Worm (Caenorhabditis elegans): ENCODE data around the gene aass-1.
A peak's percentile ranks its signal among the peaks of the same experiment; 100 is the strongest.

Gene aass-1

ce11 chrIV:288027-288426 is 43.1 kb downstream of the aass-1 start, which contains the start of gene T21D12.14:
T21D12.14 (minus strand) TSS chrIV:288127.
- TF ChIP-seq ceh-28 (tag; optimal IDR thresholded peaks at IDR 0.05) (no peak), unc-62 (GFP tag; optimal IDR thresholded peaks at IDR 0.05 in 1 of 2) (peak in 1 of 2 experiments; percentile 89), unc-62 (tag; optimal IDR thresholded peaks at IDR 0.05) (no peak), nhr-42 (GFP tag; IDR thresholded peaks at IDR 0.05) (no peak), lin-39 (tag; optimal IDR thresholded peaks at IDR 0.05) (no peak), T26A8.4 (GFP tag; IDR thresholded peaks at IDR 0.05) (no peak), pqm-1 (tag; optimal IDR thresholded peaks at IDR 0.05) (no peak), daf-19 (GFP tag; conservative IDR thresholded peaks at IDR 0.05) (no peak), nhr-48 (tag; optimal IDR thresholded peaks at IDR 0.05) (no peak), F10B5.3 (tag; optimal IDR thresholded peaks at IDR 0.05) (no peak), arid-1 (GFP tag; conservative IDR thresholded peaks at IDR 0.05) (no peak), F26F4.8 (GFP tag; conservative IDR thresholded peaks at IDR 0.05) (no peak), tra-1 (GFP tag; IDR thresholded peaks at IDR 0.05) (no peak), hlh-30 (tag; optimal IDR thresholded peaks at IDR 0.05; ENCODE audit: insufficient read depth) (peak; percentile 22)

- TF ChIP-seq unc-62 (GFP tag; optimal IDR thresholded peaks at IDR 0.05 in 1 of 2), result peak in 1 of 2 experiments; percentile 89
- TF ChIP-seq unc-62 (tag; optimal IDR thresholded peaks at IDR 0.05), result no peak
- no peak for TF ChIP-seq nhr-25 (tag; optimal IDR thresholded peaks at IDR 0.05; ENCODE audit: borderline replicate concordance, insufficient read depth)
These were observed 45.4 kb downstream of the aass-1 start for ce11 chrIV:290387-290786.

DNA sequence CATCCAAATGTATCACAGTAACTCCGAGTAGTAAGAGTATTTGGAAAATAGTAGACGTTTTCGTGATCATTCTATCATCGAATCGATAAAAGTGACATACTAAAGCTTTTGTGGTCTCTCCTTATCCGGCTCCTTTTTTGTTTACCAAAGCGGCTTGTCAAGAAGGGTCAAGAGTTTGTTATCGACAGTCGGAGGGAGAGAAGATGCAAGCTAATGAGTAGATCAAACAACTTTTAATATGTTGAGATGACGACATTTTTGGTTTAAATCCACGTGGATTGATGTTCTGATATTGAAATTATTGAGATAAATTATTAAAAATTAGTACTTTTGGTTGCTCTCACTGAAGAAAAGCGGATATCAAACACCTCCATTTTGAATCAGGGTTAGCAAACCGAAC is 46.4 kb downstream of the aass-1 start, which contains the start of gene T21D12.7:
Gene T21D12.7, minus strand, starts transcription at position 101 of the 400 bp plus-strand sequence.
- no peak for TF ChIP-seq ces-1 (GFP tag; optimal IDR thresholded peaks at IDR 0.05)
- no peak for TF ChIP-seq daf-8 (GFP tag; IDR thresholded peaks at IDR 0.05)
- TF ChIP-seq mdt-29 (GFP tag; IDR thresholded peaks at IDR 0.05), result no peak
- no peak for TF ChIP-seq nhr-6 (tag; optimal IDR thresholded peaks at IDR 0.05)
- no peak for TF ChIP-seq snpc-4 (tag; optimal IDR thresholded peaks at IDR 0.05)
- no peak for TF ChIP-seq daf-16 (GFP tag; optimal IDR thresholded peaks at IDR 0.05)
- no peak for TF ChIP-seq daf-16 (tag; optimal IDR thresholded peaks at IDR 0.05)

ce11 chrIV:291851-292367 is 47.0 kb downstream of the aass-1 start:
- peak; percentile 57 for TF ChIP-seq spr-1 (tag; optimal IDR thresholded peaks at IDR 0.05)
- no peak for TF ChIP-seq dmd-8 (GFP tag; IDR thresholded peaks at IDR 0.05)
- 0 out of 2 replicates have a peak, but pooled peaks have one; percentile 37 for TF ChIP-seq nhr-42 (GFP tag; IDR thresholded peaks at IDR 0.05)
- peak; percentile 7 to 46 for TF ChIP-seq unc-62 (GFP tag; optimal IDR thresholded peaks at IDR 0.05 in 1 of 2)
- no peak for TF ChIP-seq unc-62 (tag; optimal IDR thresholded peaks at IDR 0.05)
- no peak for TF ChIP-seq egl-27 (tag; optimal IDR thresholded peaks at IDR 0.05)
- TF ChIP-seq hlh-11 (tag; optimal IDR thresholded peaks at IDR 0.05), result peak; percentile 84
- peak; percentile 60 for TF ChIP-seq mxl-3 (GFP tag; optimal IDR thresholded peaks at IDR 0.05)
- TF ChIP-seq dmd-6 (GFP tag; IDR thresholded peaks at IDR 0.05), result peak; percentile 74
- TF ChIP-seq ceh-20 (GFP tag; IDR thresholded peaks at IDR 0.05), result no peak
- peak; percentile 91 for TF ChIP-seq dve-1 (tag; optimal IDR thresholded peaks at IDR 0.05; ENCODE audit: insufficient read depth)
- peak; percentile 96 for TF ChIP-seq nhr-28 (tag; optimal IDR thresholded peaks at IDR 0.05)
- peak in 1 of 2 experiments; percentile 28 for TF ChIP-seq hif-1 (tag; optimal IDR thresholded peaks at IDR 0.05)
- TF ChIP-seq fos-1 (tag; optimal IDR thresholded peaks at IDR 0.05), result peak; percentile 83
- TF ChIP-seq jun-1 (tag; optimal IDR thresholded peaks at IDR 0.05), result peak; percentile 36
- TF ChIP-seq gei-8 (GFP tag; optimal IDR thresholded peaks at IDR 0.05), result peak; percentile 50
- TF ChIP-seq lir-3 (tag; optimal IDR thresholded peaks at IDR 0.05), result no peak
- peak; percentile 34 for TF ChIP-seq nhr-6 (tag; optimal IDR thresholded peaks at IDR 0.05)
- no peak for TF ChIP-seq arid-1 (GFP tag; conservative IDR thresholded peaks at IDR 0.05)
- peak in 1 of 2 experiments; percentile 13 for TF ChIP-seq lsy-2 (tag; optimal IDR thresholded peaks at IDR 0.05)
- peak; percentile 63 for TF ChIP-seq mep-1 (tag; optimal IDR thresholded peaks at IDR 0.05)
- no peak for TF ChIP-seq F10B5.3 (tag; optimal IDR thresholded peaks at IDR 0.05)
- no peak for TF ChIP-seq attf-4 (tag; optimal IDR thresholded peaks at IDR 0.05)
- no peak for TF ChIP-seq madf-5 (GFP tag; IDR thresholded peaks at IDR 0.05)
- peak; percentile 71 for TF ChIP-seq nhr-48 (tag; optimal IDR thresholded peaks at IDR 0.05)
- TF ChIP-seq php-3 (GFP tag; IDR thresholded peaks at IDR 0.05), result peak; percentile 70
- TF ChIP-seq lin-1 (GFP tag; IDR thresholded peaks at IDR 0.05), result peak; percentile 23; the same call in 1 of the 2 replicates
- 0 out of 2 replicates have a peak, but pooled peaks have one; percentile 30 for TF ChIP-seq lin-38 (GFP tag; IDR thresholded peaks at IDR 0.05)
- peak; percentile 65; the same call in 1 of the 2 replicates for TF ChIP-seq zfp-3 (GFP tag; conservative IDR thresholded peaks at IDR 0.05)
- TF ChIP-seq nhr-77 (tag; optimal IDR thresholded peaks at IDR 0.05), result peak; percentile 33
